Fruit fly (Drosophila melanogaster): Measurements from ENCODE around the gene ort.
A peak's percentile ranks its signal among the peaks of the same experiment; 100 is the strongest.

The ort gene

dm6 chr3R:19642893-19643270 lies 16.7 kb upstream of the ort start (continued):
- TF ChIP-seq CG18476 (GFP tag; optimal IDR thresholded peaks at IDR 0.05), result no peak
- peak; percentile 88 for TF ChIP-seq bbx (GFP tag; IDR thresholded peaks at IDR 0.05; ENCODE audit: partially characterized antibody)
- TF ChIP-seq sna (GFP tag; IDR thresholded peaks at IDR 0.05; ENCODE audit: partially characterized antibody), result peak; percentile 82
- no peak for TF ChIP-seq MBD-R2 (GFP tag; IDR thresholded peaks at IDR 0.05)
- no peak for TF ChIP-seq CG31365 (tag; optimal IDR thresholded peaks at IDR 0.05)
- TF ChIP-seq Fer2 (tag; optimal IDR thresholded peaks at IDR 0.05), result no peak
- TF ChIP-seq CG3847 (GFP tag; IDR thresholded peaks at IDR 0.05), result 0 out of 2 replicates have a peak, but pooled peaks have one; percentile 12
- TF ChIP-seq eyg (GFP tag; optimal IDR thresholded peaks at IDR 0.05), result no peak
- TF ChIP-seq CG12744 (GFP tag; optimal IDR thresholded peaks at IDR 0.05), result no peak
- no peak for TF ChIP-seq CG11696 (GFP tag; IDR thresholded peaks at IDR 0.05)
- no peak for TF ChIP-seq CG13123 (GFP tag; optimal IDR thresholded peaks at IDR 0.05)
- TF ChIP-seq croc (GFP tag; conservative IDR thresholded peaks at IDR 0.05), result no peak
- TF ChIP-seq Camta (GFP tag; optimal IDR thresholded peaks at IDR 0.05), result peak; percentile 11
- no peak for TF ChIP-seq fu2 (GFP tag; optimal IDR thresholded peaks at IDR 0.05)
- TF ChIP-seq CG17359 (tag; optimal IDR thresholded peaks at IDR 0.05), result no peak
- TF ChIP-seq lov (optimal IDR thresholded peaks at IDR 0.05), result no peak
- no peak for TF ChIP-seq lov (GFP tag; IDR thresholded peaks at IDR 0.05)
- TF ChIP-seq YL-1 (GFP tag; optimal IDR thresholded peaks at IDR 0.05), result no peak
- TF ChIP-seq tx (GFP tag; optimal IDR thresholded peaks at IDR 0.05), result no peak
- no peak for TF ChIP-seq CG10979 (tag; optimal IDR thresholded peaks at IDR 0.05)
- no peak for TF ChIP-seq sima (GFP tag; optimal IDR thresholded peaks at IDR 0.05)
- no peak for TF ChIP-seq CG1529 (GFP tag; optimal IDR thresholded peaks at IDR 0.05)
- TF ChIP-seq Dbx (GFP tag; IDR thresholded peaks at IDR 0.05), result peak; percentile 37; the same call in 1 of the 3 replicates
- TF ChIP-seq odd (GFP tag; optimal IDR thresholded peaks at IDR 0.05), result no peak
- TF ChIP-seq gem (tag; optimal IDR thresholded peaks at IDR 0.05), result no peak
- TF ChIP-seq CG17361 (GFP tag; IDR thresholded peaks at IDR 0.05), result peak; percentile 47; the same call in 1 of the 3 replicates
- peak; percentile 25 for TF ChIP-seq CG9437 (GFP tag; optimal IDR thresholded peaks at IDR 0.05)
- TF ChIP-seq CG4328 (GFP tag; optimal IDR thresholded peaks at IDR 0.05), result no peak
- TF ChIP-seq CG10366 (GFP tag; IDR thresholded peaks at IDR 0.05), result peak; percentile 11; the same call in 1 of the 2 replicates
- peak; percentile 19 to 79 for TF ChIP-seq crp (GFP tag; optimal IDR thresholded peaks at IDR 0.05)
- TF ChIP-seq Hr3 (GFP tag; optimal IDR thresholded peaks at IDR 0.05), result no peak
- TF ChIP-seq CG12299 (tag; optimal IDR thresholded peaks at IDR 0.05), result no peak
- no peak for TF ChIP-seq run (tag; optimal IDR thresholded peaks at IDR 0.05)
- TF ChIP-seq onecut (GFP tag; IDR thresholded peaks at IDR 0.05), result no peak
- TF ChIP-seq NfI (GFP tag; optimal IDR thresholded peaks at IDR 0.05), result no peak
- TF ChIP-seq CG14710 (tag; optimal IDR thresholded peaks at IDR 0.05), result peak; percentile 8
- TF ChIP-seq slou (GFP tag; optimal IDR thresholded peaks at IDR 0.05), result no peak
- no peak for TF ChIP-seq oc (tag; optimal IDR thresholded peaks at IDR 0.05)
- no peak for TF ChIP-seq CG10321 (GFP tag; IDR thresholded peaks at IDR 0.05)
- peak; percentile 43 for TF ChIP-seq CG9932 (GFP tag; IDR thresholded peaks at IDR 0.05)
- TF ChIP-seq toy (GFP tag; IDR thresholded peaks at IDR 0.05), result no peak
- no peak for TF ChIP-seq tio (GFP tag; optimal IDR thresholded peaks at IDR 0.05)
- TF ChIP-seq Mrtf (GFP tag; IDR thresholded peaks at IDR 0.05), result 0 out of 3 replicates have a peak, but pooled peaks have one; percentile 26
- no peak for TF ChIP-seq h (optimal IDR thresholded peaks at IDR 0.05)
- no peak for TF ChIP-seq CG14667 (GFP tag; IDR thresholded peaks at IDR 0.05)
- TF ChIP-seq CG3281 (GFP tag; optimal IDR thresholded peaks at IDR 0.05), result no peak
- TF ChIP-seq D19B (GFP tag; optimal IDR thresholded peaks at IDR 0.05), result no peak
- TF ChIP-seq CG2875 (GFP tag; optimal IDR thresholded peaks at IDR 0.05), result no peak
- TF ChIP-seq pb (GFP tag; optimal IDR thresholded peaks at IDR 0.05), result no peak
- TF ChIP-seq gsb (GFP tag; IDR thresholded peaks at IDR 0.05), result no peak
- TF ChIP-seq Nf-YC (tag; optimal IDR thresholded peaks at IDR 0.05), result no peak
- TF ChIP-seq mam (GFP tag; optimal IDR thresholded peaks at IDR 0.05), result no peak
- no peak for TF ChIP-seq ssp (GFP tag; IDR thresholded peaks at IDR 0.05)
